Fruit fly (Drosophila melanogaster) whole organism, embryonic: Measurements from ENCODE around the gene SclA.
A peak's percentile ranks its signal among the peaks of the same experiment; 100 is the strongest.

ENCODE experiments used
- Atf3 ChIP-seq: fragments of 200-800 bp; sonication (Bioruptor generic); optimal IDR thresholded peaks from 3 replicates; lab custom pipeline; 2016; ENCODE audit warnings: missing biosample characterization, missing genetic modification characterization
- CG12942 ChIP-seq: fragments of 200-800 bp; sonication (Bioruptor generic); optimal IDR thresholded peaks from 3 replicates; lab custom pipeline; 2016; ENCODE audit warnings: missing biosample characterization, missing genetic modification characterization
- CG14667 ChIP-seq: fragments of 200-800 bp; sonication (Bioruptor generic); IDR thresholded peaks from 2 replicates; pipeline ENCODE4 v1.3.6; 2022; ENCODE audit warnings: missing biosample characterization, missing genetic modification characterization
- CG15011 ChIP-seq: fragments of 200-800 bp; sonication (Bioruptor generic); optimal IDR thresholded peaks from 3 replicates; lab custom pipeline; 2018; ENCODE audit warnings: missing biosample characterization, mild to moderate bottlenecking, missing genetic modification characterization
- CG15696 ChIP-seq: fragments of 200-800 bp; sonication (Bioruptor generic); optimal IDR thresholded peaks from 2 replicates; lab custom pipeline; 2019; ENCODE audit warnings: missing biosample characterization, mild to moderate bottlenecking, missing genetic modification characterization, moderate library complexity
- CG17912 ChIP-seq: fragments of 200-800 bp; sonication (Bioruptor generic); optimal IDR thresholded peaks from 2 replicates; lab custom pipeline; 2018; ENCODE audit warnings: missing biosample characterization, mild to moderate bottlenecking, missing genetic modification characterization
- CG18262 ChIP-seq: fragments of 200-800 bp; optimal IDR thresholded peaks from 3 replicates; lab custom pipeline; 2019; ENCODE audit warnings: missing biosample characterization, mild to moderate bottlenecking, missing genetic modification characterization, moderate library complexity
- CG1832 ChIP-seq: fragments of 200-800 bp; sonication (Bioruptor generic); optimal IDR thresholded peaks from 2 replicates; lab custom pipeline; 2017; ENCODE audit warnings: missing biosample characterization, mild to moderate bottlenecking, missing genetic modification characterization, inconsistent platforms
- CG2199 ChIP-seq: fragments of 200-800 bp; sonication (Bioruptor generic); IDR thresholded peaks from 3 replicates; pipeline ENCODE4 v1.3.6; 2022; ENCODE audit warnings: missing biosample characterization, missing genetic modification characterization
- CG4424 ChIP-seq: fragments of 200-800 bp; sonication (Bioruptor generic); optimal IDR thresholded peaks from 3 replicates; lab custom pipeline; 2016; ENCODE audit warnings: missing biosample characterization, missing genetic modification characterization
- CG7271 ChIP-seq: fragments of 200-800 bp; sonication (Bioruptor generic); optimal IDR thresholded peaks from 2 replicates; lab custom pipeline; 2018; ENCODE audit warnings: missing biosample characterization, mild to moderate bottlenecking, missing genetic modification characterization, moderate library complexity
- CG7372 ChIP-seq: fragments of 200-800 bp; sonication (Bioruptor generic); IDR thresholded peaks from 2 replicates; pipeline ENCODE4 v1.3.6; 2022; ENCODE audit warnings: missing biosample characterization, missing genetic modification characterization
- CG8281 ChIP-seq: fragments of 200-800 bp; sonication (Bioruptor generic); optimal IDR thresholded peaks from 2 replicates; lab custom pipeline; 2018; ENCODE audit warnings: missing biosample characterization, mild to moderate bottlenecking, missing genetic modification characterization, moderate library complexity
- CG8944 ChIP-seq: fragments of 200-800 bp; sonication (Bioruptor generic); optimal IDR thresholded peaks from 3 replicates; lab custom pipeline; 2016; ENCODE audit warnings: missing biosample characterization, missing genetic modification characterization
- CTCF ChIP-seq: fragments of 200-800 bp; sonication (Bioruptor generic); optimal IDR thresholded peaks from 2 replicates; lab custom pipeline; 2017; ENCODE audit warnings: missing biosample characterization, mild to moderate bottlenecking, missing genetic modification characterization, moderate library complexity
- CoRest ChIP-seq: fragments of 200-800 bp; sonication (Bioruptor generic); optimal IDR thresholded peaks from 3 replicates; lab custom pipeline; 2018; ENCODE audit warnings: missing biosample characterization, mild to moderate bottlenecking, missing genetic modification characterization, moderate library complexity
- D19B ChIP-seq: fragments of 200-800 bp; sonication (Bioruptor generic); optimal IDR thresholded peaks from 2 replicates; lab custom pipeline; 2017; ENCODE audit warnings: missing biosample characterization, mild to moderate bottlenecking, missing genetic modification characterization
- Deaf1 ChIP-seq: fragments of 200-800 bp; optimal IDR thresholded peaks from 3 replicates; lab custom pipeline; 2019; ENCODE audit warnings: missing biosample characterization, mild to moderate bottlenecking, missing genetic modification characterization, moderate library complexity
- Doc2 ChIP-seq: fragments of 200-800 bp; sonication (Bioruptor generic); IDR thresholded peaks from 2 replicates; pipeline ENCODE4 v1.3.6; 2022; ENCODE audit warnings: missing biosample characterization, missing genetic modification characterization
- Dref ChIP-seq: fragments of 200-800 bp; sonication (Bioruptor generic); IDR thresholded peaks from 2 replicates; pipeline ENCODE4 v1.3.6; 2022; ENCODE audit warnings: missing biosample characterization, missing genetic modification characterization
- E2f2 ChIP-seq: fragments of 200-800 bp; sonication (Bioruptor generic); IDR thresholded peaks from 2 replicates; pipeline ENCODE4 v1.3.6; 2022; ENCODE audit warnings: missing biosample characterization, missing genetic modification characterization
- HLH4C ChIP-seq: fragments of 200-800 bp; sonication (Bioruptor generic); IDR thresholded peaks from 3 replicates; pipeline ENCODE4 v1.3.6; 2022; ENCODE audit warnings: missing biosample characterization, missing genetic modification characterization; ENCODE audit not compliant: partially characterized antibody
- HLH54F ChIP-seq: fragments of 200-800 bp; sonication (Bioruptor generic); optimal IDR thresholded peaks from 3 replicates; lab custom pipeline; 2016; ENCODE audit warnings: missing biosample characterization, missing genetic modification characterization
- Myb ChIP-seq: fragments of 200-800 bp; sonication (Bioruptor generic); optimal IDR thresholded peaks from 2 replicates; lab custom pipeline; 2016; ENCODE audit warnings: missing biosample characterization, missing genetic modification characterization
- NFAT ChIP-seq: fragments of 200-800 bp; sonication (Bioruptor generic); IDR thresholded peaks from 2 replicates; pipeline ENCODE4 v1.3.6; 2022; ENCODE audit warnings: missing biosample characterization, missing genetic modification characterization
- Nf-YB ChIP-seq: fragments of 200-800 bp; sonication (Bioruptor generic); optimal IDR thresholded peaks from 3 replicates; lab custom pipeline; 2019; ENCODE audit warnings: missing biosample characterization, mild to moderate bottlenecking, missing genetic modification characterization, moderate library complexity
- Nf-YC ChIP-seq: fragments of 200-800 bp; optimal IDR thresholded peaks from 3 replicates; lab custom pipeline; 2019; ENCODE audit warnings: missing biosample characterization, mild to moderate bottlenecking, missing genetic modification characterization, moderate library complexity
- PHDP ChIP-seq: fragments of 200-800 bp; sonication (Bioruptor generic); optimal IDR thresholded peaks from 3 replicates; lab custom pipeline; 2018; ENCODE audit warnings: missing biosample characterization, mild to moderate bottlenecking, missing genetic modification characterization, moderate library complexity
- Pdp1 ChIP-seq, 2 experiments: fragments of 200-800 bp; sonication (Bioruptor generic); optimal IDR thresholded peaks; 3 replicates each; lab custom pipeline; 2016; ENCODE audit warnings: missing biosample characterization in 2 of 2, missing genetic modification characterization in 2 of 2, mild to moderate bottlenecking in 1 of 2, moderate library complexity in 1 of 2
- Poxn ChIP-seq: fragments of 200-800 bp; sonication (Bioruptor generic); IDR thresholded peaks from 2 replicates; pipeline ENCODE4 v1.3.6; 2022; ENCODE audit warnings: missing biosample characterization, missing genetic modification characterization
- Stat92E ChIP-seq, 3 experiments: fragments of >200 bp in 2 of 3; fragments of 200-800 bp in 1 of 3; sonication (Bioruptor generic) in 1 of 3; optimal IDR thresholded peaks; 2 replicates each; lab custom pipeline; 2017 to 2019; ENCODE audit warnings: missing biosample characterization in 3 of 3, missing genetic modification characterization in 3 of 3, mild to moderate bottlenecking in 1 of 3, moderate library complexity in 1 of 3
- Taf1 ChIP-seq: fragments of 200-800 bp; sonication (Bioruptor generic); IDR thresholded peaks from 2 replicates; pipeline ENCODE4 v1.3.6; 2022; ENCODE audit warnings: missing biosample characterization, missing genetic modification characterization
- cad ChIP-seq: fragments of >200 bp; optimal IDR thresholded peaks from 2 replicates; lab custom pipeline; 2017; ENCODE audit warnings: missing biosample characterization, missing genetic modification characterization
- chn ChIP-seq: fragments of 200-800 bp; sonication (Bioruptor generic); optimal IDR thresholded peaks from 2 replicates; lab custom pipeline; 2016; ENCODE audit warnings: missing biosample characterization, missing genetic modification characterization
- ci ChIP-seq: fragments of 200-800 bp; sonication (Bioruptor generic); IDR thresholded peaks from 3 replicates; pipeline ENCODE4 v1.3.6; 2022; ENCODE audit warnings: missing biosample characterization, missing genetic modification characterization
- croc ChIP-seq: fragments of 200-800 bp; sonication (Bioruptor generic); conservative IDR thresholded peaks from 3 replicates; pipeline ENCODE4 v1.3.6; 2022; ENCODE audit warnings: missing biosample characterization, missing genetic modification characterization
- crp ChIP-seq, 2 experiments: fragments of 200-800 bp; sonication (Bioruptor generic); optimal IDR thresholded peaks; 2 replicates in 1 of 2; 3 replicates in 1 of 2; lab custom pipeline; 2017; ENCODE audit warnings: missing biosample characterization in 2 of 2, missing genetic modification characterization in 2 of 2, mild to moderate bottlenecking in 1 of 2, moderate library complexity in 1 of 2
- fd96Cb ChIP-seq: fragments of 200-800 bp; sonication (Bioruptor generic); optimal IDR thresholded peaks from 2 replicates; lab custom pipeline; 2018; ENCODE audit warnings: missing biosample characterization, mild to moderate bottlenecking, missing genetic modification characterization, moderate library complexity
- gcm2 ChIP-seq: fragments of 200-800 bp; sonication (Bioruptor generic); optimal IDR thresholded peaks from 2 replicates; lab custom pipeline; 2016; ENCODE audit warnings: missing biosample characterization, missing genetic modification characterization
- gro ChIP-seq: fragments of 200-800 bp; sonication (Bioruptor generic); optimal IDR thresholded peaks from 2 replicates; lab custom pipeline; 2016; ENCODE audit warnings: missing biosample characterization, missing genetic modification characterization
- jigr1 ChIP-seq: fragments of 200-800 bp; sonication (Bioruptor generic); IDR thresholded peaks from 3 replicates; pipeline ENCODE4 v1.3.6; 2022; ENCODE audit warnings: missing biosample characterization, missing genetic modification characterization
- lmd ChIP-seq: fragments of 200-800 bp; sonication (Bioruptor generic); IDR thresholded peaks from 2 replicates; pipeline ENCODE4 v1.3.6; 2022; ENCODE audit warnings: missing biosample characterization, missing genetic modification characterization
- mld ChIP-seq: fragments of 200-800 bp; sonication (Bioruptor generic); IDR thresholded peaks from 3 replicates; pipeline ENCODE4 v1.3.6; 2022; ENCODE audit warnings: missing biosample characterization, missing genetic modification characterization; ENCODE audit not compliant: partially characterized antibody
- nom ChIP-seq: fragments of 200-800 bp; sonication (Bioruptor generic); optimal IDR thresholded peaks from 2 replicates; lab custom pipeline; 2017; ENCODE audit warnings: missing biosample characterization, missing genetic modification characterization, mild to moderate bottlenecking, moderate library complexity, missing genetic modification reagents
- sd ChIP-seq: fragments of 200-800 bp; sonication (Bioruptor generic); optimal IDR thresholded peaks from 3 replicates; lab custom pipeline; 2018; ENCODE audit warnings: missing biosample characterization, mild to moderate bottlenecking, missing genetic modification characterization, moderate library complexity
- sr ChIP-seq: fragments of 200-800 bp; sonication (Bioruptor generic); IDR thresholded peaks from 3 replicates; pipeline ENCODE4 v1.3.6; 2022; ENCODE audit warnings: missing biosample characterization, missing genetic modification characterization
- tin ChIP-seq: fragments of 200-800 bp; sonication (Bioruptor generic); optimal IDR thresholded peaks from 3 replicates; lab custom pipeline; 2016; ENCODE audit warnings: missing biosample characterization, missing genetic modification characterization
- twi ChIP-seq: fragments of 200-800 bp; optimal IDR thresholded peaks from 2 replicates; lab custom pipeline; 2019; ENCODE audit warnings: missing biosample characterization, mild to moderate bottlenecking, missing genetic modification characterization, moderate library complexity
- zf30C ChIP-seq: fragments of 200-800 bp; sonication (Bioruptor generic); optimal IDR thresholded peaks from 3 replicates; lab custom pipeline; 2018; ENCODE audit warnings: missing biosample characterization, mild to moderate bottlenecking, missing genetic modification characterization
- zfh1 ChIP-seq: fragments of 200-800 bp; sonication (Bioruptor generic); IDR thresholded peaks from 3 replicates; pipeline ENCODE4 v1.3.6; 2022; ENCODE audit warnings: missing biosample characterization, missing genetic modification characterization

The SclA gene

dm6 chr2L:16876555-16876954 is 38.8 kb downstream of the SclA start:
- TF ChIP-seq CTCF (GFP tag; lab: Kevin White, UChicago) (peak; percentile 76), sd (tag; lab: Kevin White, UChicago) (peak; percentile 86), CG4424 (GFP tag; lab: Kevin White, UChicago) (no peak), croc (GFP tag; lab: Robert Waterston, UW) (no peak), gro (GFP tag; lab: Kevin White, UChicago) (peak; percentile 44), lmd (GFP tag; lab: Robert Waterston, UW) (0 out of 2 replicates have a peak, but pooled peaks have one; percentile 10), Pdp1 (GFP tag; optimal IDR thresholded peaks at IDR 0.05; lab: Kevin White, UChicago) (peak in 1 of 2 experiments; percentile 85), mld (0 out of 3 replicates have a peak, but pooled peaks have one; percentile 32)
- TF ChIP-seq, all 482 proteins: peak for 6

- 0 out of 3 replicates have a peak, but pooled peaks have one; percentile 8 for TF ChIP-seq ci (GFP tag; lab: Robert Waterston, UW)
- peak; percentile 92 for TF ChIP-seq Nf-YC
- TF ChIP-seq Nf-YB (GFP tag; lab: Kevin White, UChicago) = peak; percentile 53
- TF ChIP-seq HLH4C (GFP tag; lab: Robert Waterston, UW) = 0 out of 3 replicates have a peak, but pooled peaks have one; percentile 26
- TF ChIP-seq CG8281 = no peak
- TF ChIP-seq crp (GFP tag; optimal IDR thresholded peaks at IDR 0.05; lab: Kevin White, UChicago) = no peak
- no peak for TF ChIP-seq NFAT (GFP tag; lab: Robert Waterston, UW)
- TF ChIP-seq tin = no peak
- peak; percentile 6 for TF ChIP-seq CG1832 (GFP tag; lab: Kevin White, UChicago)
- no peak for TF ChIP-seq CG7271 (tag; lab: Kevin White, UChicago)
- TF ChIP-seq CG17912 = no peak
- TF ChIP-seq CG7372 (GFP tag; lab: Robert Waterston, UW) = peak; percentile 72
- TF ChIP-seq Dref (GFP tag; lab: Robert Waterston, UW) = 0 out of 2 replicates have a peak, but pooled peaks have one; percentile 19
- no peak for TF ChIP-seq HLH54F (GFP tag; lab: Kevin White, UChicago)
- TF ChIP-seq Doc2 (GFP tag; lab: Robert Waterston, UW) = no peak
- TF ChIP-seq CG8944 (GFP tag; lab: Kevin White, UChicago) = no peak
- no peak for TF ChIP-seq CoRest (tag; lab: Kevin White, UChicago)
- no peak for TF ChIP-seq sr (GFP tag; lab: Robert Waterston, UW)
- TF ChIP-seq Deaf1 (tag; lab: Kevin White, UChicago) = peak; percentile 68
- no peak for TF ChIP-seq CG14667 (GFP tag; lab: Robert Waterston, UW)
- TF ChIP-seq Taf1 = no peak
- TF ChIP-seq E2f2 (GFP tag; lab: Robert Waterston, UW) = no peak
- TF ChIP-seq Poxn (GFP tag; lab: Robert Waterston, UW) = no peak
- TF ChIP-seq gro (GFP tag; lab: Kevin White, UChicago) = no peak
- TF ChIP-seq zfh1 (GFP tag; lab: Robert Waterston, UW) = no peak
- TF ChIP-seq, all 482 proteins: peak for 8
Observed at dm6 chr2L:16877678-16878077, 39.9 kb downstream of the SclA start.

DNA sequence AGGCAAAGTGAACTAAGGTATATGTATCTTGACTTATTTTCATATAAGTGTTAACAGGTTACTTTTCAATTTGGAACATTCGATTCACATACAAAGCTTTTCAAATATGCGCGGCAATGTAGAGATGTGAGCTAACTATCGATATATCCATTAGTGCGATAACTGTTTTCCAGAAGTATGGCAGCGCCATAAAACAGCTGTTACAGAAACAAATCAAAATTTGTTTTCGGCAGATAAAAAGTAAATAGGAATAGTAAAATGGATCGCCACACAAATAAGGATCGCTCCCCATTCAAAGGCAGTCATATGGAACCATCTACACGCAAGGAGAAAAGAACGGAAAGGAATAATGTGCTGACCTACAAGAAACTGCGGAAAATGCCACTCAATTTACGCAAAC is 41.5 kb downstream of the SclA start, which contains the start of the genes CG32832, CG31743 and CG34313:
CG32832 (minus strand) TSS at position 3 of the 400 bp plus-strand sequence.
CG31743 (plus strand) TSS at position 230 of the 400 bp plus-strand sequence.
CG34313 (plus strand) TSS at position 230 of the 400 bp plus-strand sequence.
- TF ChIP-seq cad (no peak), Myb (GFP tag; lab: Kevin White, UChicago) (peak; percentile 88), twi (tag; lab: Kevin White, UChicago) (no peak), CG18262 (tag; lab: Kevin White, UChicago) (no peak), zf30C (GFP tag; lab: Kevin White, UChicago) (no peak), D19B (GFP tag; lab: Kevin White, UChicago) (no peak), jigr1 (no peak), PHDP (tag; lab: Kevin White, UChicago) (no peak), Stat92E (GFP tag; optimal IDR thresholded peaks at IDR 0.05; lab: Kevin White, UChicago) (peak in 1 of 3 experiments; percentile 35), gcm2 (GFP tag; lab: Kevin White, UChicago) (no peak), chn (GFP tag; lab: Kevin White, UChicago) (no peak), CG15696 (no peak), fd96Cb (tag; lab: Kevin White, UChicago) (no peak), nom (GFP tag; lab: Kevin White, UChicago) (no peak), CG12942 (no peak), CG15011 (GFP tag; lab: Kevin White, UChicago) (no peak), CG2199 (GFP tag; lab: Robert Waterston, UW) (no peak), Atf3 (GFP tag; lab: Kevin White, UChicago) (no peak)
